Worm (Caenorhabditis elegans): ENCODE results near the gene slcr-46.1.
A peak's percentile ranks its signal among the peaks of the same experiment; 100 is the strongest.

slcr-46.1 gene

DNA sequence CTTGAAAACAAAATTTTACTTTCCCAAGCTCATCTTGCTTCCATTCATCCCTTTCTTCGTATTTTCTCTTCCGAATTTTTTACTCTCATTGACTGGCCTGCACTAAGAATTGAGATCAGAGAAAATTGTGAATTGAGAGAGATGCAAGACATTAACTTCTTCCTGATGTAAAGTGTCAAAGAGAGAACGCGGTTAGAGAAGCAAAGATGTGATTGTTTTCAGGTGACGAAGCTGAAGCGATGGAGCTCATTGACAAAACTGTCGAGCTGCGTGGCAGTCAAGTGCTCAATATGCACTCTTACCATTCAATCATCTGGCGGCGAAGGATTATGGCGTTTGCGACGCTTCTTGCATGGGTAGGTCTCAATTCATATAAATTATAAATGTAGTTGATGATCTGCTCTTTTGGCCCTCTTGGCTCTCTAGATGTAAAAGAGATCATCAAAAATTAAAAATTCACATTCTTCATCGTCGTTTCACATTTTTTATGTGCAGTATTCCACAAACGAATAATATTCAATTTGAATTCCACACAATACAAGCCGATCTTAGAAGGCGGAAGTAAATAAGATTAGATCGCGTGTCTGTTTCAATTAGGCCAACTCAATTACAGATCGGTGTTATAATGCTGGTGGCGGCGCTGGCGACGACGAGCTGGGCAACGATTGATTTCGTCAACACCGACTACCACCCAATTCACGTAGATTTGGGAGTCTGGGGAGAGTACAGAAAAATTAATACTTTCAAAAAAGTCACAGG is 3.2 kb upstream of the slcr-46.1 start:
- TF ChIP-seq mes-2 (tag; optimal IDR thresholded peaks at IDR 0.05; ENCODE audit: poor library complexity, severe bottlenecking) (no peak), mdl-1 (tag; optimal IDR thresholded peaks at IDR 0.05) (no peak), duxl-1 (tag; optimal IDR thresholded peaks at IDR 0.05; ENCODE audit: poor library complexity) (no peak), gei-8 (GFP tag; optimal IDR thresholded peaks at IDR 0.05) (no peak), aha-1 (tag) (peak; percentile 20), nhr-11 (tag; optimal IDR thresholded peaks at IDR 0.05) (no peak), pha-4 (GFP tag; IDR thresholded peaks at IDR 0.05) (no peak), pha-4 (tag; optimal IDR thresholded peaks at IDR 0.05) (no peak), hlh-30 (tag; optimal IDR thresholded peaks at IDR 0.05; ENCODE audit: insufficient read depth) (no peak), unc-62 (GFP tag; optimal IDR thresholded peaks at IDR 0.05 in 1 of 2) (peak in 1 of 2 experiments; percentile 79), unc-62 (tag; optimal IDR thresholded peaks at IDR 0.05) (no peak), ZK546.5 (tag; optimal IDR thresholded peaks at IDR 0.05) (no peak), daf-16 (GFP tag; optimal IDR thresholded peaks at IDR 0.05) (peak in 1 of 2 experiments; percentile 24), daf-16 (tag; optimal IDR thresholded peaks at IDR 0.05) (no peak)

DNA sequence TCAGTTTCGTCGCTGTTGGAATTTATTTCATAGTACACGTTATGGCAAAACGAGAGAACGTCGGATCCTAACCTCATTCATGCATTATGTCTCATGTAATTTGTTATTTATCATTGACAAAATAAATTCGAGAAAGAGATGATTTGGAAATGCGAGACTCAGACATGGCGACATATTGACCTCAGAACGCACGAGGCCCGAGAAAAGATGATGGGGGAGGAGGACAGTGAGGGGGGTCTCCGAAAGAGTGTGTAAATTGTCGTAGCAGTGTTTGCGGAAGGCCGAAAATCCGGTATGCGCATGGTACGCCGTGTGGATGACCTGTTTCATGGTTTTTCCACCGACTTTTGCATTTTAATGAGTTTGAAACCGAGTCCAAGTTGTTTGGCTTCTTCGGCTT is 3.5 kb downstream of the slcr-46.1 start:
- TF ChIP-seq mxl-3 (GFP tag; optimal IDR thresholded peaks at IDR 0.05) = peak; percentile 77
- no peak for TF ChIP-seq unc-62 (GFP tag; optimal IDR thresholded peaks at IDR 0.05 in 1 of 2)
- no peak for TF ChIP-seq unc-62 (tag; optimal IDR thresholded peaks at IDR 0.05)
- TF ChIP-seq nhr-11 (tag; optimal IDR thresholded peaks at IDR 0.05) = peak; percentile 6
- peak; percentile 20; the same call in 1 of the 2 replicates for TF ChIP-seq dmd-6 (GFP tag; IDR thresholded peaks at IDR 0.05)
- TF ChIP-seq lin-1 (GFP tag; IDR thresholded peaks at IDR 0.05) = no peak
- TF ChIP-seq hmg-1.1 (GFP tag; IDR thresholded peaks at IDR 0.05) = peak; percentile 71
- TF ChIP-seq egl-43 (GFP tag; IDR thresholded peaks at IDR 0.05) = peak; percentile 53; the same call in 1 of the 2 replicates
- no peak for TF ChIP-seq zip-11 (GFP tag; IDR thresholded peaks at IDR 0.05)
- TF ChIP-seq ceh-20 (GFP tag; IDR thresholded peaks at IDR 0.05) = peak; percentile 15; the same call in 1 of the 2 replicates
- peak; percentile 10 for TF ChIP-seq rbr-2 (tag; optimal IDR thresholded peaks at IDR 0.05)
- TF ChIP-seq mep-1 (tag; optimal IDR thresholded peaks at IDR 0.05) = peak; percentile 33
- TF ChIP-seq hlh-11 (tag; optimal IDR thresholded peaks at IDR 0.05) = peak; percentile 4
- peak; percentile 47 to 86 for TF ChIP-seq mdl-1 (tag; optimal IDR thresholded peaks at IDR 0.05)
- peak in 1 of 2 experiments; percentile 19 for TF ChIP-seq lsy-2 (tag; optimal IDR thresholded peaks at IDR 0.05)
- no peak for TF ChIP-seq vab-7 (GFP tag; IDR thresholded peaks at IDR 0.05)
- TF ChIP-seq mes-2 (tag; optimal IDR thresholded peaks at IDR 0.05; ENCODE audit: poor library complexity, severe bottlenecking) = peak; percentile 58
- peak; percentile 76 for TF ChIP-seq hlh-30 (tag; optimal IDR thresholded peaks at IDR 0.05; ENCODE audit: insufficient read depth)

- TF ChIP-seq lir-3 (tag; optimal IDR thresholded peaks at IDR 0.05) (no peak), nhr-28 (tag; optimal IDR thresholded peaks at IDR 0.05) (peak; percentile 52), dmd-6 (GFP tag; IDR thresholded peaks at IDR 0.05) (peak; percentile 64), skn-1 (tag; optimal IDR thresholded peaks at IDR 0.05) (no peak), dve-1 (tag; optimal IDR thresholded peaks at IDR 0.05; ENCODE audit: insufficient read depth) (peak; percentile 20), hlh-11 (tag; optimal IDR thresholded peaks at IDR 0.05) (peak; percentile 9), nhr-102 (tag; optimal IDR thresholded peaks at IDR 0.05) (no peak), nhr-10 (tag; optimal IDR thresholded peaks at IDR 0.05) (no peak)
Measured at ce11 chrX:4636143-4636542, 4.0 kb downstream of the slcr-46.1 start.

- peak in 1 of 2 experiments; percentile 42 for TF ChIP-seq hif-1 (tag; optimal IDR thresholded peaks at IDR 0.05)
- TF ChIP-seq daf-8 (GFP tag; IDR thresholded peaks at IDR 0.05) = no peak
Measured at ce11 chrX:4636821-4637220, 4.7 kb downstream of the slcr-46.1 start, which contains the start of gene hosl-1. Gene hosl-1, plus strand, starts transcription at chrX:4637121.

Measured in whole organism, L4 larva.